Fruit fly (Drosophila melanogaster) whole organism, embryonic: ENCODE data around the gene CG7011.
A peak's percentile ranks its signal among the peaks of the same experiment; 100 is the strongest.

Experiments
- ATbp ChIP-seq: fragments of 200-800 bp; sonication (Bioruptor generic); optimal IDR thresholded peaks from 2 replicates; lab custom pipeline; 2017; ENCODE audit warnings: missing biosample characterization, mild to moderate bottlenecking, missing genetic modification characterization, missing genetic modification reagents
- Blimp-1 ChIP-seq: fragments of 200-800 bp; sonication (Bioruptor generic); optimal IDR thresholded peaks from 3 replicates; lab custom pipeline; 2018; ENCODE audit warnings: missing biosample characterization, missing genetic modification characterization, mild to moderate bottlenecking, moderate library complexity, missing genetic modification reagents
- CG10654 ChIP-seq: fragments of 200-800 bp; sonication (Bioruptor generic); optimal IDR thresholded peaks from 2 replicates; lab custom pipeline; 2016; ENCODE audit warnings: missing biosample characterization, missing genetic modification characterization
- CG11085 ChIP-seq: fragments of 200-800 bp; sonication (Bioruptor generic); IDR thresholded peaks from 2 replicates; pipeline ENCODE4 v1.3.6; 2022; ENCODE audit warnings: missing biosample characterization, missing genetic modification characterization
- CG12155 ChIP-seq: fragments of 200-800 bp; sonication (Bioruptor generic); optimal IDR thresholded peaks from 3 replicates; lab custom pipeline; 2016; ENCODE audit warnings: missing biosample characterization, missing genetic modification characterization
- CG13287 ChIP-seq: fragments of 200-800 bp; sonication (Bioruptor generic); IDR thresholded peaks from 2 replicates; pipeline ENCODE4 v1.3.6; 2022; ENCODE audit warnings: missing biosample characterization, missing genetic modification characterization; ENCODE audit not compliant: partially characterized antibody
- CG13775 ChIP-seq: fragments of 200-800 bp; sonication (Bioruptor generic); optimal IDR thresholded peaks from 3 replicates; lab custom pipeline; 2017; ENCODE audit warnings: missing biosample characterization, mild to moderate bottlenecking, missing genetic modification characterization
- CG16779 ChIP-seq: fragments of 200-800 bp; sonication (Bioruptor generic); IDR thresholded peaks from 2 replicates; pipeline ENCODE4 v1.3.6; 2022; ENCODE audit warnings: missing biosample characterization, missing genetic modification characterization
- CG18599 ChIP-seq: fragments of 200-800 bp; sonication (Bioruptor generic); optimal IDR thresholded peaks from 3 replicates; lab custom pipeline; 2017; ENCODE audit warnings: missing biosample characterization, missing genetic modification characterization, mild to moderate bottlenecking, moderate library complexity, missing genetic modification reagents
- CG18619 ChIP-seq: fragments of 200-800 bp; sonication (Bioruptor generic); optimal IDR thresholded peaks from 3 replicates; lab custom pipeline; 2017; ENCODE audit warnings: missing biosample characterization, mild to moderate bottlenecking, missing genetic modification characterization
- CG4617 ChIP-seq: fragments of 200-800 bp; sonication (Bioruptor generic); optimal IDR thresholded peaks from 3 replicates; lab custom pipeline; 2016; ENCODE audit warnings: missing biosample characterization, missing genetic modification characterization, borderline replicate concordance
- CG6254 ChIP-seq: fragments of 200-800 bp; sonication (Bioruptor generic); optimal IDR thresholded peaks from 3 replicates; lab custom pipeline; 2017; ENCODE audit warnings: mild to moderate bottlenecking, missing biosample characterization, missing genetic modification reagents, missing genetic modification characterization
- CG6683 ChIP-seq: fragments of 200-800 bp; sonication (Bioruptor generic); optimal IDR thresholded peaks from 2 replicates; lab custom pipeline; 2017; ENCODE audit warnings: missing biosample characterization, mild to moderate bottlenecking, missing genetic modification characterization, missing genetic modification reagents
- CG6689 ChIP-seq: fragments of 200-800 bp; sonication (Bioruptor generic); IDR thresholded peaks from 2 replicates; pipeline ENCODE4 v1.3.6; 2022; ENCODE audit warnings: missing biosample characterization, missing genetic modification characterization
- CG7357 ChIP-seq: fragments of 200-800 bp; sonication (Bioruptor generic); IDR thresholded peaks from 3 replicates; pipeline ENCODE4 v1.3.6; 2022; ENCODE audit warnings: missing biosample characterization, missing genetic modification characterization
- CG7745 ChIP-seq: fragments of 200-800 bp; sonication (Bioruptor generic); optimal IDR thresholded peaks from 2 replicates; lab custom pipeline; 2018; ENCODE audit warnings: missing biosample characterization, mild to moderate bottlenecking, missing genetic modification characterization, moderate library complexity
- CG8281 ChIP-seq: fragments of 200-800 bp; sonication (Bioruptor generic); optimal IDR thresholded peaks from 2 replicates; lab custom pipeline; 2018; ENCODE audit warnings: missing biosample characterization, mild to moderate bottlenecking, missing genetic modification characterization, moderate library complexity
- CG8388 ChIP-seq: fragments of 200-800 bp; sonication (Bioruptor generic); optimal IDR thresholded peaks from 2 replicates; lab custom pipeline; 2019; ENCODE audit warnings: missing biosample characterization, mild to moderate bottlenecking, missing genetic modification characterization, moderate library complexity
- CG9932 ChIP-seq: fragments of 200-800 bp; sonication (Bioruptor generic); IDR thresholded peaks from 2 replicates; pipeline ENCODE4 v1.3.6; 2022; ENCODE audit warnings: missing biosample characterization, missing genetic modification characterization
- Camta ChIP-seq: fragments of 200-800 bp; sonication (Bioruptor generic); optimal IDR thresholded peaks from 2 replicates; lab custom pipeline; 2016; ENCODE audit warnings: missing biosample characterization, missing genetic modification characterization
- Chrac-16 ChIP-seq: fragments of 200-800 bp; sonication (Bioruptor generic); optimal IDR thresholded peaks from 3 replicates; lab custom pipeline; 2016; ENCODE audit warnings: missing biosample characterization, missing genetic modification characterization
- D ChIP-seq, 2 experiments: fragments of 200-800 bp in 1 of 2; fragments of >200 bp in 1 of 2; sonication (Bioruptor generic) in 1 of 2; optimal IDR thresholded peaks; 2 replicates in 1 of 2; 3 replicates in 1 of 2; lab custom pipeline; 2017; ENCODE audit warnings: mild to moderate bottlenecking in 1 of 2, missing biosample characterization in 1 of 2, missing genetic modification characterization in 1 of 2, missing genetic modification reagents in 1 of 2
- D19A ChIP-seq: fragments of 200-800 bp; optimal IDR thresholded peaks from 3 replicates; lab custom pipeline; 2019; ENCODE audit warnings: missing biosample characterization, mild to moderate bottlenecking, missing genetic modification characterization, moderate library complexity
- Dad ChIP-seq: fragments of 200-800 bp; sonication (Bioruptor generic); optimal IDR thresholded peaks from 3 replicates; lab custom pipeline; 2016; ENCODE audit warnings: missing biosample characterization, missing genetic modification characterization
- Dp ChIP-seq: fragments of 200-800 bp; sonication (Bioruptor generic); optimal IDR thresholded peaks from 2 replicates; lab custom pipeline; 2018; ENCODE audit warnings: missing biosample characterization, mild to moderate bottlenecking, missing genetic modification characterization, moderate library complexity
- Hmx ChIP-seq: fragments of 200-800 bp; sonication (Bioruptor generic); optimal IDR thresholded peaks from 2 replicates; lab custom pipeline; 2016; ENCODE audit warnings: missing biosample characterization, missing genetic modification characterization
- MESR4 ChIP-seq: fragments of 200-800 bp; sonication (Bioruptor generic); optimal IDR thresholded peaks from 2 replicates; lab custom pipeline; 2018; ENCODE audit warnings: missing biosample characterization, mild to moderate bottlenecking, missing genetic modification characterization, moderate library complexity
- Nf-YC ChIP-seq: fragments of 200-800 bp; optimal IDR thresholded peaks from 3 replicates; lab custom pipeline; 2019; ENCODE audit warnings: missing biosample characterization, mild to moderate bottlenecking, missing genetic modification characterization, moderate library complexity
- Oli ChIP-seq: fragments of 200-800 bp; sonication (Bioruptor generic); optimal IDR thresholded peaks from 2 replicates; lab custom pipeline; 2018; ENCODE audit warnings: missing biosample characterization, mild to moderate bottlenecking, missing genetic modification characterization, moderate library complexity
- Opbp ChIP-seq: fragments of 200-800 bp; sonication (Bioruptor generic); IDR thresholded peaks from 3 replicates; pipeline ENCODE4 v1.3.6; 2022; ENCODE audit warnings: missing biosample characterization, missing genetic modification characterization; ENCODE audit not compliant: partially characterized antibody
- Ptx1 ChIP-seq: fragments of 200-800 bp; sonication (Bioruptor generic); IDR thresholded peaks from 2 replicates; pipeline ENCODE4 v1.3.6; 2022; ENCODE audit warnings: missing biosample characterization, missing genetic modification characterization
- Sox100B ChIP-seq: fragments of 200-800 bp; sonication (Bioruptor generic); optimal IDR thresholded peaks from 3 replicates; lab custom pipeline; 2018; ENCODE audit warnings: missing biosample characterization, mild to moderate bottlenecking, missing genetic modification characterization
- Sox102F ChIP-seq: fragments of 200-800 bp; sonication (Bioruptor generic); optimal IDR thresholded peaks from 2 replicates; lab custom pipeline; 2018; ENCODE audit warnings: missing biosample characterization, mild to moderate bottlenecking, missing genetic modification characterization, moderate library complexity
- ac ChIP-seq: fragments of 200-800 bp; sonication (Bioruptor generic); optimal IDR thresholded peaks from 3 replicates; lab custom pipeline; 2017; ENCODE audit warnings: missing biosample characterization, mild to moderate bottlenecking, missing genetic modification characterization
- ase ChIP-seq: fragments of 200-800 bp; sonication (Bioruptor generic); IDR thresholded peaks from 3 replicates; pipeline ENCODE4 v1.3.6; 2022; ENCODE audit warnings: missing biosample characterization, missing genetic modification characterization
- ci ChIP-seq: fragments of 200-800 bp; sonication (Bioruptor generic); IDR thresholded peaks from 3 replicates; pipeline ENCODE4 v1.3.6; 2022; ENCODE audit warnings: missing biosample characterization, missing genetic modification characterization
- disco-r ChIP-seq: fragments of 200-800 bp; sonication (Bioruptor generic); optimal IDR thresholded peaks from 2 replicates; lab custom pipeline; 2016; ENCODE audit warnings: missing biosample characterization, missing genetic modification characterization
- gem ChIP-seq: fragments of 200-800 bp; sonication (Bioruptor generic); optimal IDR thresholded peaks from 2 replicates; lab custom pipeline; 2019; ENCODE audit warnings: missing biosample characterization, mild to moderate bottlenecking, missing genetic modification characterization, moderate library complexity
- h ChIP-seq: fragments of >200 bp; optimal IDR thresholded peaks from 2 replicates; lab custom pipeline; 2017
- ham ChIP-seq: fragments of 200-800 bp; sonication (Bioruptor generic); IDR thresholded peaks from 2 replicates; pipeline ENCODE4 v1.3.6; 2022; ENCODE audit warnings: missing biosample characterization, missing genetic modification characterization
- lbe ChIP-seq: fragments of 200-800 bp; sonication (Bioruptor generic); optimal IDR thresholded peaks from 2 replicates; lab custom pipeline; 2016; ENCODE audit warnings: missing biosample characterization, mild to moderate bottlenecking, missing genetic modification characterization
- mirr ChIP-seq: fragments of 200-800 bp; sonication (Bioruptor generic); optimal IDR thresholded peaks from 3 replicates; lab custom pipeline; 2018; ENCODE audit warnings: missing biosample characterization, mild to moderate bottlenecking, missing genetic modification characterization
- mld ChIP-seq: fragments of 200-800 bp; sonication (Bioruptor generic); IDR thresholded peaks from 3 replicates; pipeline ENCODE4 v1.3.6; 2022; ENCODE audit warnings: missing biosample characterization, missing genetic modification characterization; ENCODE audit not compliant: partially characterized antibody
- pita ChIP-seq: fragments of 200-800 bp; sonication (Bioruptor generic); optimal IDR thresholded peaks from 2 replicates; lab custom pipeline; 2017; ENCODE audit warnings: missing biosample characterization, mild to moderate bottlenecking, missing genetic modification characterization
- sim ChIP-seq: fragments of 200-800 bp; sonication (Bioruptor generic); IDR thresholded peaks from 2 replicates; pipeline ENCODE4 v1.3.6; 2022; ENCODE audit warnings: missing biosample characterization, missing genetic modification characterization
- trem ChIP-seq: fragments of 200-800 bp; optimal IDR thresholded peaks from 3 replicates; lab custom pipeline; 2019; ENCODE audit warnings: missing biosample characterization, mild to moderate bottlenecking, missing genetic modification characterization, moderate library complexity
- wdn ChIP-seq: fragments of 200-800 bp; sonication (Bioruptor generic); IDR thresholded peaks from 2 replicates; pipeline ENCODE4 v1.3.6; 2022; ENCODE audit warnings: missing biosample characterization, missing genetic modification characterization

Gene CG7011

DNA sequence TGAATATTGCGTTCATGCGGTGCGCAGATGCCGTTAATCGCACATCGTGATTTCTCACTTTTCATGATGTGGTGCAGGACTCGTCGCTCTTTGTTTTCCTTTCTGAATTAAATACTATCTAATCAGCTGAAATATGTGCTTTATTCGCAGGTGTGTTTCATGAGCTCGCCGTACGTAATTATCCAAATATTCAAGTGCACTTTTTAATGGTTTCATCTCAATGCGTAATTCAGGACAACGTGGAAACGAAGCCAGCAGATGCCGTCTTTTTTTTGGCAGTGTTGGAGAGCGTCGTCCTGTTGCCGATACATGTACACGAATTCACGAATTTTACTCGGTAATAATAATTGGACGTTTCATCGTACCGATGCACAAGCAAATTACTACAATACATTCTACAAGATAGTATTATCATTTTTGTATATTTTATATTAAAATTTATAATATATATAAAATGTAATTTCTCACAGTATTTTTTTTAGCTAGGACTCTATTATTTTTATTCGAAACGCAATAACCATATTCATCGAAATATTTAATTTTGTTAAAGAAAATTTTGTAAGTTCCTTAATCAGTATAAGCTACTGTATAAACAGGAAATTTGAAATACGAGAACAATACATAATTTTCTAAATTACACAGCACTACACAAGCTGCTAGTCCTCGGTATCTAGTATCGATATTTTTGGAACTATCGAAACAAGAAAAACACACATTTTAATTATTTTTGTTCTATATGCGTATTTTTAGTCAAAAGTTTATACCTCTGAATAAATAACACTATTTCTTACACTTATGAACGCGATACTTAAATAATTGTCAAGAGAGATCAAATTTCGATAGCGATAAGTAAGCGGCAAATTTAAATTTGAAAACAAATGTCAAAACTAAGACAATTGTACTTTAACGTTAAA is 26.5 kb downstream of the CG7011 start, which contains the start of gene CG12316 (continued):
- TF ChIP-seq h (lab: Kevin White, UChicago) (no peak), ham (peak; percentile 40; the same call in 1 of the 2 replicates), CG9932 (GFP tag; lab: Robert Waterston, UW) (peak; percentile 81), CG6683 (GFP tag; lab: Kevin White, UChicago) (peak; percentile 81), Sox100B (peak; percentile 91), CG7357 (GFP tag; lab: Robert Waterston, UW) (peak; percentile 74), ATbp (peak; percentile 91), mirr (GFP tag; lab: Kevin White, UChicago) (peak; percentile 80), wdn (GFP tag; lab: Robert Waterston, UW) (peak; percentile 87), CG13287 (GFP tag; lab: Robert Waterston, UW) (peak; percentile 87), CG10654 (GFP tag; lab: Kevin White, UChicago) (peak; percentile 89), Blimp-1 (GFP tag; lab: Kevin White, UChicago) (peak; percentile 84), Sox102F (GFP tag; lab: Kevin White, UChicago) (peak; percentile 89), CG12155 (GFP tag; lab: Kevin White, UChicago) (peak; percentile 82), Hmx (GFP tag; lab: Kevin White, UChicago) (peak; percentile 82), Dp (GFP tag; lab: Kevin White, UChicago) (peak; percentile 76), CG8281 (tag; lab: Kevin White, UChicago) (peak; percentile 77), Ptx1 (peak; percentile 71), trem (tag; lab: Kevin White, UChicago) (peak; percentile 91), mld (peak; percentile 47; the same call in 1 of the 3 replicates), pita (GFP tag; lab: Kevin White, UChicago) (no peak), Nf-YC (tag; lab: Kevin White, UChicago) (peak; percentile 82), Camta (GFP tag; lab: Kevin White, UChicago) (peak; percentile 88), CG18619 (GFP tag; lab: Kevin White, UChicago) (peak; percentile 92), ase (GFP tag; lab: Robert Waterston, UW) (peak; percentile 43; the same call in 2 of the 3 replicates), lbe (GFP tag; lab: Kevin White, UChicago) (peak; percentile 91), Chrac-16 (GFP tag; lab: Kevin White, UChicago) (peak; percentile 86), CG6254 (GFP tag; lab: Kevin White, UChicago) (peak; percentile 90), CG16779 (GFP tag; lab: Robert Waterston, UW) (peak; percentile 62; the same call in 1 of the 2 replicates), MESR4 (GFP tag; lab: Kevin White, UChicago) (peak; percentile 70), gem (tag; lab: Kevin White, UChicago) (peak; percentile 95), CG7745 (peak; percentile 4), sim (GFP tag; lab: Robert Waterston, UW) (peak; percentile 85), Opbp (GFP tag; lab: Robert Waterston, UW) (peak; percentile 73; the same call in 2 of the 3 replicates), CG4617 (GFP tag; lab: Kevin White, UChicago) (peak; percentile 71), disco-r (GFP tag; lab: Kevin White, UChicago) (peak; percentile 89), D (optimal IDR thresholded peaks at IDR 0.05; lab: Kevin White, UChicago) (peak; percentile 23), D (GFP tag; optimal IDR thresholded peaks at IDR 0.05; lab: Kevin White, UChicago) (peak; percentile 93), ac (GFP tag; lab: Kevin White, UChicago) (peak; percentile 90), Oli (tag; lab: Kevin White, UChicago) (peak; percentile 91), CG8388 (GFP tag; lab: Kevin White, UChicago) (peak; percentile 92), D19A (tag; lab: Kevin White, UChicago) (peak; percentile 90), CG11085 (no peak), Dad (GFP tag; lab: Kevin White, UChicago) (peak; percentile 93), CG13775 (GFP tag; lab: Kevin White, UChicago) (peak; percentile 94), CG18599 (GFP tag; lab: Kevin White, UChicago) (peak; percentile 96), CG6689 (peak; percentile 91), ci (GFP tag; lab: Robert Waterston, UW) (peak; percentile 93)
